Worm (Caenorhabditis elegans) whole organism, young adult: Measurements from ENCODE around the gene sws-1.

Experiments used
- B0261.1 ChIP-seq: sonication (generic microtip); optimal IDR thresholded peaks from 2 replicates; lab custom pipeline; 2016; ENCODE audit warnings: mild to moderate bottlenecking, missing genetic modification characterization, moderate library complexity, missing compliant biosample characterization
- B0336.3 ChIP-seq: fragments of 200-800 bp; sonication (Bioruptor generic); IDR thresholded peaks from 2 replicates; pipeline ENCODE4 v1.3.6; 2022; ENCODE audit warnings: missing genetic modification characterization, missing compliant biosample characterization
- F10E7.11 ChIP-seq: sonication (generic microtip); optimal IDR thresholded peaks from 2 replicates; lab custom pipeline; 2017; ENCODE audit warnings: mild to moderate bottlenecking, missing genetic modification characterization, moderate library complexity, missing compliant biosample characterization
- F22D6.2 ChIP-seq: sonication (generic microtip); optimal IDR thresholded peaks from 2 replicates; lab custom pipeline; 2016; ENCODE audit warnings: mild to moderate bottlenecking, missing genetic modification characterization, missing compliant biosample characterization
- F37B4.10 ChIP-seq: fragments of 200-800 bp; sonication (Bioruptor generic); IDR thresholded peaks from 2 replicates; pipeline ENCODE4 v1.3.6; 2022; ENCODE audit warnings: missing genetic modification characterization, missing compliant biosample characterization
- F39B2.1 ChIP-seq: fragments of 200-800 bp; sonication (Bioruptor generic); IDR thresholded peaks from 2 replicates; pipeline ENCODE4 v1.3.6; 2022; ENCODE audit warnings: missing genetic modification reagents, missing genetic modification characterization, missing compliant biosample characterization
- F57A8.1 ChIP-seq: fragments of 200-800 bp; sonication (Bioruptor generic); optimal IDR thresholded peaks from 2 replicates; lab custom pipeline; 2018; ENCODE audit warnings: mild to moderate bottlenecking, missing genetic modification characterization, moderate library complexity, missing compliant biosample characterization
- Y53F4B.3 ChIP-seq: fragments of 200-800 bp; sonication (Bioruptor generic); IDR thresholded peaks from 2 replicates; pipeline ENCODE4 v1.3.6; 2022; ENCODE audit warnings: missing genetic modification reagents, missing genetic modification characterization, missing compliant biosample characterization
- Y56A3A.18 ChIP-seq: fragments of 200-800 bp; sonication (Bioruptor generic); IDR thresholded peaks from 2 replicates; pipeline ENCODE4 v1.3.6; 2022; ENCODE audit warnings: missing genetic modification reagents, missing genetic modification characterization, missing compliant biosample characterization
- ZK185.1 ChIP-seq: sonication (generic microtip); optimal IDR thresholded peaks from 2 replicates; lab custom pipeline; 2016; ENCODE audit warnings: mild to moderate bottlenecking, missing genetic modification characterization, missing compliant biosample characterization; ENCODE audit not compliant: poor library complexity, severe bottlenecking
- ama-1 ChIP-seq, 3 experiments: fragments of 150-350 bp in 1 of 3; sonication (generic microtip) in 2 of 3; optimal IDR thresholded peaks; 2 replicates each; lab custom pipeline; 2014 to 2018; ENCODE audit warnings: missing biosample characterization in 2 of 3, missing genetic modification characterization in 2 of 3, missing genetic modification reagents in 2 of 3
- bed-2 ChIP-seq: fragments of 200-800 bp; sonication (Bioruptor generic); IDR thresholded peaks from 2 replicates; pipeline ENCODE4 v1.3.6; 2022; ENCODE audit warnings: missing genetic modification reagents, missing genetic modification characterization, missing compliant biosample characterization
- cebp-2 ChIP-seq: fragments of 200-800 bp; sonication (Bioruptor generic); IDR thresholded peaks from 2 replicates; pipeline ENCODE4 v1.3.6; 2022; ENCODE audit warnings: missing genetic modification characterization, missing compliant biosample characterization
- ceh-100 ChIP-seq: fragments of 200-800 bp; sonication (Bioruptor generic); IDR thresholded peaks from 2 replicates; pipeline ENCODE4 v1.3.6; 2022; ENCODE audit warnings: missing genetic modification reagents, missing genetic modification characterization, missing compliant biosample characterization
- ceh-79 ChIP-seq: sonication (generic microtip); optimal IDR thresholded peaks from 2 replicates; lab custom pipeline; 2017; ENCODE audit warnings: mild to moderate bottlenecking, missing genetic modification characterization, missing compliant biosample characterization
- ceh-91 ChIP-seq: fragments of 200-800 bp; sonication (Bioruptor generic); IDR thresholded peaks from 2 replicates; pipeline ENCODE4 v1.3.6; 2022; ENCODE audit warnings: missing genetic modification reagents, missing genetic modification characterization, missing compliant biosample characterization
- chd-7 ChIP-seq: sonication (generic microtip); optimal IDR thresholded peaks from 2 replicates; lab custom pipeline; 2016; ENCODE audit warnings: mild to moderate bottlenecking, missing genetic modification characterization, moderate library complexity, missing compliant biosample characterization
- dpff-1 ChIP-seq: sonication (generic microtip); optimal IDR thresholded peaks from 2 replicates; lab custom pipeline; 2017; ENCODE audit warnings: mild to moderate bottlenecking, missing genetic modification characterization, missing compliant biosample characterization
- dpl-1 ChIP-seq: fragments of 150-350 bp; optimal IDR thresholded peaks from 2 replicates; lab custom pipeline; 2014; ENCODE audit warnings: missing biosample characterization, missing genetic modification reagents, missing genetic modification characterization
- egl-44 ChIP-seq: fragments of 200-800 bp; sonication (Bioruptor generic); IDR thresholded peaks from 2 replicates; pipeline ENCODE4 v1.3.6; 2022; ENCODE audit warnings: missing genetic modification reagents, missing genetic modification characterization, missing compliant biosample characterization
- egrh-3 ChIP-seq: fragments of 200-800 bp; sonication (Bioruptor generic); IDR thresholded peaks from 2 replicates; pipeline ENCODE4 v1.3.6; 2022; ENCODE audit warnings: missing genetic modification reagents, missing genetic modification characterization, missing compliant biosample characterization
- ekl-4 ChIP-seq: fragments of 200-800 bp; sonication (Bioruptor generic); IDR thresholded peaks from 2 replicates; pipeline ENCODE4 v1.3.6; 2022; ENCODE audit warnings: missing genetic modification reagents, missing genetic modification characterization, missing compliant biosample characterization
- gei-17 ChIP-seq: fragments of 200-800 bp; sonication (Bioruptor generic); optimal IDR thresholded peaks from 2 replicates; lab custom pipeline; 2018; ENCODE audit warnings: mild to moderate bottlenecking, missing genetic modification characterization, missing compliant biosample characterization
- him-1 ChIP-seq: sonication (generic microtip); optimal IDR thresholded peaks from 2 replicates; lab custom pipeline; 2016; ENCODE audit warnings: missing genotype, missing genetic modification reagents, missing genetic modification characterization, missing compliant biosample characterization
- hlh-26 ChIP-seq: fragments of 200-800 bp; sonication (Bioruptor generic); conservative IDR thresholded peaks from 2 replicates; pipeline ENCODE4 v1.3.6; 2022; ENCODE audit warnings: missing genetic modification reagents, missing genetic modification characterization, missing compliant biosample characterization
- let-526 ChIP-seq: fragments of 200-800 bp; sonication (Bioruptor generic); IDR thresholded peaks from 2 replicates; pipeline ENCODE4 v1.3.6; 2022; ENCODE audit warnings: missing genetic modification reagents, missing genetic modification characterization, missing compliant biosample characterization
- lir-1 ChIP-seq: fragments of 200-800 bp; sonication (Bioruptor generic); conservative IDR thresholded peaks from 2 replicates; pipeline ENCODE4 v1.3.6; 2022; ENCODE audit warnings: missing genetic modification reagents, missing genetic modification characterization, missing compliant biosample characterization
- mel-28 ChIP-seq: sonication (generic microtip); optimal IDR thresholded peaks from 2 replicates; lab custom pipeline; 2016; ENCODE audit warnings: borderline replicate concordance, mild to moderate bottlenecking, missing genetic modification characterization, missing compliant biosample characterization
- nhr-80 ChIP-seq: sonication (generic microtip); optimal IDR thresholded peaks from 2 replicates; lab custom pipeline; 2016; ENCODE audit warnings: missing genetic modification characterization, missing compliant biosample characterization
- pbrm-1 ChIP-seq: fragments of 200-800 bp; sonication (Bioruptor generic); IDR thresholded peaks from 2 replicates; pipeline ENCODE4 v1.3.6; 2022; ENCODE audit warnings: missing genetic modification reagents, missing genetic modification characterization, missing compliant biosample characterization
- pha-4 ChIP-seq: fragments of 150-350 bp; sonication (generic microtip); optimal IDR thresholded peaks from 2 replicates; lab custom pipeline; 2014; ENCODE audit warnings: missing biosample characterization, missing genetic modification reagents, missing genetic modification characterization
- rec-8 ChIP-seq, 2 experiments: sonication (generic microtip); optimal IDR thresholded peaks; 2 replicates each; lab custom pipeline; 2016; ENCODE audit warnings: mild to moderate bottlenecking in 2 of 2, missing genetic modification characterization in 2 of 2, missing genetic modification reagents in 2 of 2, missing genotype in 2 of 2, missing biosample characterization in 1 of 2, missing compliant biosample characterization in 1 of 2, moderate library complexity in 1 of 2
- repo-1 ChIP-seq: sonication (generic microtip); optimal IDR thresholded peaks from 2 replicates; lab custom pipeline; 2017; ENCODE audit warnings: mild to moderate bottlenecking, missing genetic modification characterization, missing compliant biosample characterization
- rpc-1 ChIP-seq, 2 experiments: fragments of 150-350 bp in 1 of 2; sonication (generic microtip) in 1 of 2; optimal IDR thresholded peaks; 2 replicates each; lab custom pipeline; 2014 to 2018; ENCODE audit warnings: missing biosample characterization in 1 of 2, missing genetic modification characterization in 1 of 2, missing genetic modification reagents in 1 of 2, missing genotype in 1 of 2
- sea-2 ChIP-seq: fragments of 200-800 bp; sonication (Bioruptor generic); IDR thresholded peaks from 2 replicates; pipeline ENCODE4 v1.3.6; 2022; ENCODE audit warnings: missing genetic modification characterization, missing compliant biosample characterization
- snpc-3.4 ChIP-seq: sonication (generic microtip); optimal IDR thresholded peaks from 2 replicates; lab custom pipeline; 2017; ENCODE audit warnings: missing genetic modification characterization, mild to moderate bottlenecking, missing compliant biosample characterization, antibody characterized with exemption, moderate library complexity, missing genotype, missing genetic modification reagents
- snpc-4 ChIP-seq, 5 experiments: fragments of 150-350 bp in 1 of 5; sonication (generic microtip) in 4 of 5; optimal IDR thresholded peaks; 2 replicates each; lab custom pipeline; 2014 to 2018; ENCODE audit warnings: missing genetic modification characterization in 5 of 5, missing biosample characterization in 3 of 5, antibody characterized with exemption in 2 of 5, mild to moderate bottlenecking in 2 of 5, missing compliant biosample characterization in 2 of 5, missing genotype in 2 of 5, moderate library complexity in 2 of 5, missing genetic modification reagents in 1 of 5
- tbp1 ChIP-seq: fragments of 200-800 bp; sonication (Bioruptor generic); optimal IDR thresholded peaks from 2 replicates; lab custom pipeline; 2018; ENCODE audit warnings: mild to moderate bottlenecking, missing genetic modification characterization, missing compliant biosample characterization
- tlf-1 ChIP-seq: fragments of 200-800 bp; sonication (Bioruptor generic); optimal IDR thresholded peaks from 2 replicates; lab custom pipeline; 2018; ENCODE audit warnings: mild to moderate bottlenecking, missing genetic modification characterization, missing compliant biosample characterization
- unc-130 ChIP-seq: sonication (generic microtip); optimal IDR thresholded peaks from 2 replicates; lab custom pipeline; 2016; ENCODE audit warnings: missing genetic modification reagents, missing genetic modification characterization, missing compliant biosample characterization
- xnd-1 ChIP-seq: sonication (generic microtip); optimal IDR thresholded peaks from 2 replicates; lab custom pipeline; 2016; ENCODE audit warnings: missing genotype, missing genetic modification reagents, missing genetic modification characterization, missing compliant biosample characterization
- ztf-22 ChIP-seq: fragments of 200-800 bp; sonication (Bioruptor generic); optimal IDR thresholded peaks from 2 replicates; lab custom pipeline; 2018; ENCODE audit warnings: mild to moderate bottlenecking, missing genetic modification characterization, moderate library complexity, missing compliant biosample characterization
- ztf-25 ChIP-seq: fragments of 200-800 bp; sonication (Bioruptor generic); IDR thresholded peaks from 2 replicates; pipeline ENCODE4 v1.3.6; 2022; ENCODE audit warnings: missing genetic modification reagents, missing genetic modification characterization, missing compliant biosample characterization
- ztf-3 ChIP-seq: fragments of 200-800 bp; sonication (Bioruptor generic); optimal IDR thresholded peaks from 2 replicates; lab custom pipeline; 2018; ENCODE audit warnings: mild to moderate bottlenecking, missing genetic modification characterization, missing compliant biosample characterization

sws-1 gene

DNA sequence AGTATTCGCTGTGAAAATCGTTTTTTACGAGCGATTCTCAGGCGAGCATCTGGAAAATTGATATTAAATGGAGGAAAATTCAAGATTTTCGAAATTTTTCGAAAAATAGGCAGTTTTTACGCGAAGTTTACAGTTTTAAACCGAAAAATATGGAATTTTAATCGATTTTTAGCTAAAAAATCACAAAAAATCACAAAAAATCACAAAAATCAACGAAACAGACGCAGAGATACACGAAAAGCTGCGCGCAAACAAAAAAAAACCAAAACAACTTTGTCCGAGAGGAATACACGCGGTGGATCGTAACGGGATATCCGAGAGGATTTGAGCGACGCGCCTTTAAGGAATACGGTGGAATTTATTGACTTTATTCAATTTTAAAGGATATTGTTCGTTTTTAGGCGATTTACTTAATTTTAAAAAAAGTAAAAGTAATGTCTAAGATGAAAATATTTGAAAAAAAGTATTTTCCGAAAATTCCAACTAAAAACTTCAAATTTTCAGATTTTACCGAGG is 11.6 kb downstream of the sws-1 start, which contains the start of gene Y39B6A.42 (continued):
- peak; percentile 60 for TF ChIP-seq snpc-3.4 (tag; lab: Kevin White, UChicago)
- no peak for TF ChIP-seq hlh-26 (GFP tag; lab: Robert Waterston, UW)
- no peak for TF ChIP-seq ztf-3 (GFP tag; lab: Kevin White, UChicago)
- TF ChIP-seq, all 124 proteins: peak for 10

DNA sequence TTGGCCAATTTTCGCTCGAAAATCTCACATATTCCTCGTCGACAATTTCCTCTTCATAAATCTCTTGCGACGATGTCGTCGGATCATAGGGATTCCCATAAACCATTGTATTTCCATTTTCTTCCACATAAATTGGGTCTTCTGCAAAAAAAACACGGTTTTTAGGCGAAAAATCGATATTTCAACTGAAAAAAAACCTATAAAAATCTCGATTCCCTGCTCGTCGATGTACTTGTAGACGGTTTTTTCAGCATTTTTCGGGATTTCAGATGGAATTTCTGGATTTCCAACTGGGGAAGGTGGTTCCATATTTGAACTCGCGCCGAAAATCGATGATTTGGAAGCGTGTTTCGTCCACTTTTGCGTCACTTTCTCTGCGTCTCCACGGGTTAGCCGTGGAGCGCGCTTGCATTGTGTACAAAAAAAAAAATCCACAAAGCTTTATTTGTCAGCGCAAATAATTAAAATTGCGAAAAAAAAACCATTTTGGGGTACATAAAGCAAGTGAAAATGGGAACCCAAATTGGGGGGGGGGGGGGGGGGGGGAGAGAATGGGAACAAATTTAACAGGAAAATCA is 13.7 kb downstream of the sws-1 start, which contains the start of gene Y39B6A.43:
Gene Y39B6A.43 (minus strand): TSS at position 351 of the 578 bp plus-strand sequence.
- TF ChIP-seq dpl-1 (peak; percentile 97), chd-7 (tag; lab: Kevin White, UChicago) (peak; percentile 97), B0336.3 (GFP tag; lab: Robert Waterston, UW) (peak; percentile 97), ekl-4 (GFP tag; lab: Robert Waterston, UW) (peak; percentile 97), cebp-2 (GFP tag; lab: Robert Waterston, UW) (peak; percentile 90; the same call in 1 of the 2 replicates), xnd-1 (tag; lab: Kevin White, UChicago) (peak; percentile 79), ama-1 (optimal IDR thresholded peaks at IDR 0.05; lab: Kevin White, UChicago) (no peak), ama-1 (GFP tag; optimal IDR thresholded peaks at IDR 0.05; lab: Kevin White, UChicago) (peak in 1 of 2 experiments; percentile 53), lir-1 (peak; percentile 97), B0261.1 (tag; lab: Kevin White, UChicago) (peak; percentile 49), sea-2 (GFP tag; lab: Robert Waterston, UW) (peak; percentile 82; the same call in 1 of the 2 replicates), nhr-80 (tag; lab: Kevin White, UChicago) (peak; percentile 67), F57A8.1 (GFP tag; lab: Kevin White, UChicago) (peak; percentile 42), rec-8 (tag; optimal IDR thresholded peaks at IDR 0.05; lab: Kevin White, UChicago) (peak in 1 of 2 experiments; percentile 75), F22D6.2 (tag; lab: Kevin White, UChicago) (peak; percentile 81), egrh-3 (GFP tag; lab: Robert Waterston, UW) (peak; percentile 63), ztf-25 (0 out of 2 replicates have a peak, but pooled peaks have one; percentile 70), him-1 (tag; lab: Kevin White, UChicago) (peak; percentile 71), egl-44 (GFP tag; lab: Robert Waterston, UW) (peak; percentile 72; the same call in 1 of the 2 replicates), ZK185.1 (tag; lab: Kevin White, UChicago) (peak; percentile 96), dpff-1 (tag; lab: Kevin White, UChicago) (peak; percentile 49), rpc-1 (optimal IDR thresholded peaks at IDR 0.05; lab: Kevin White, UChicago) (no peak), rpc-1 (tag; optimal IDR thresholded peaks at IDR 0.05; lab: Kevin White, UChicago) (peak; percentile 4), unc-130 (GFP tag; lab: Kevin White, UChicago) (peak; percentile 83), gei-17 (peak; percentile 81), Y53F4B.3 (GFP tag; lab: Robert Waterston, UW) (peak; percentile 88), F39B2.1 (GFP tag; lab: Robert Waterston, UW) (peak; percentile 86), Y56A3A.18 (GFP tag; lab: Robert Waterston, UW) (peak; percentile 94), F10E7.11 (tag; lab: Kevin White, UChicago) (peak; percentile 86), tlf-1 (peak; percentile 98), ztf-22 (peak; percentile 84), F37B4.10 (peak; percentile 96), ceh-100 (peak; percentile 87), repo-1 (tag; lab: Kevin White, UChicago) (peak; percentile 94), let-526 (peak; percentile 98), ceh-79 (tag; lab: Kevin White, UChicago) (peak; percentile 5), tbp1 (GFP tag; lab: Kevin White, UChicago) (peak; percentile 79), mel-28 (tag; lab: Kevin White, UChicago) (peak; percentile 75), snpc-4 (GFP tag; optimal IDR thresholded peaks at IDR 0.05; lab: Kevin White, UChicago) (peak; percentile 80), snpc-4 (tag; optimal IDR thresholded peaks at IDR 0.05; lab: Kevin White, UChicago) (peak; percentile 63 to 88 (median 84)), pha-4 (tag; lab: Kevin White, UChicago) (peak; percentile 100), ceh-91 (GFP tag; lab: Robert Waterston, UW) (peak; percentile 94), pbrm-1 (peak; percentile 99), bed-2 (GFP tag; lab: Robert Waterston, UW) (peak; percentile 77)
